Worm (Caenorhabditis elegans) whole organism, young adult: ENCODE measurements around the gene T23B7.3.
A peak's percentile ranks its signal among the peaks of the same experiment; 100 is the strongest.

ENCODE experiments used
- F39B2.1 ChIP-seq: fragments of 200-800 bp; sonication (Bioruptor generic); IDR thresholded peaks from 2 replicates; pipeline ENCODE4 v1.3.6; 2022; ENCODE audit warnings: missing genetic modification reagents, missing genetic modification characterization, missing compliant biosample characterization
- F55B11.4 ChIP-seq: sonication (generic microtip); optimal IDR thresholded peaks from 2 replicates; lab custom pipeline; 2016; ENCODE audit warnings: missing compliant biosample characterization, missing genetic modification characterization, borderline replicate concordance; ENCODE audit not compliant: insufficient read depth
- T26A5.8 ChIP-seq: sonication (generic microtip); optimal IDR thresholded peaks from 2 replicates; lab custom pipeline; 2016; ENCODE audit warnings: missing genetic modification characterization, missing compliant biosample characterization
- Y53F4B.3 ChIP-seq: fragments of 200-800 bp; sonication (Bioruptor generic); IDR thresholded peaks from 2 replicates; pipeline ENCODE4 v1.3.6; 2022; ENCODE audit warnings: missing genetic modification reagents, missing genetic modification characterization, missing compliant biosample characterization
- Y53G8AR.9 ChIP-seq: fragments of 200-800 bp; sonication (Bioruptor generic); conservative IDR thresholded peaks from 2 replicates; pipeline ENCODE4 v1.3.6; 2022; ENCODE audit warnings: missing genetic modification reagents, missing genetic modification characterization, missing compliant biosample characterization
- akir-1 ChIP-seq: fragments of 200-800 bp; sonication (Bioruptor generic); optimal IDR thresholded peaks from 2 replicates; lab custom pipeline; 2018; ENCODE audit warnings: mild to moderate bottlenecking, missing genetic modification characterization, moderate library complexity, missing compliant biosample characterization
- ama-1 ChIP-seq, 3 experiments: fragments of 150-350 bp in 1 of 3; sonication (generic microtip) in 2 of 3; optimal IDR thresholded peaks; 2 replicates each; lab custom pipeline; 2014 to 2018; ENCODE audit warnings: missing biosample characterization in 2 of 3, missing genetic modification characterization in 2 of 3, missing genetic modification reagents in 2 of 3
- aptf-3 ChIP-seq: fragments of 200-800 bp; sonication (Bioruptor generic); IDR thresholded peaks from 2 replicates; pipeline ENCODE4 v1.3.6; 2022; ENCODE audit warnings: missing genetic modification characterization, missing compliant biosample characterization
- atf-7 ChIP-seq: sonication (generic microtip); optimal IDR thresholded peaks from 2 replicates; lab custom pipeline; 2017; ENCODE audit warnings: mild to moderate bottlenecking, missing genetic modification characterization, missing compliant biosample characterization
- attf-3 ChIP-seq: fragments of 200-800 bp; sonication (Bioruptor generic); conservative IDR thresholded peaks from 2 replicates; pipeline ENCODE4 v1.3.6; 2022; ENCODE audit warnings: missing genetic modification reagents, missing genetic modification characterization, missing compliant biosample characterization
- attf-5 ChIP-seq: fragments of 200-800 bp; sonication (Bioruptor generic); optimal IDR thresholded peaks from 2 replicates; lab custom pipeline; 2018; ENCODE audit warnings: mild to moderate bottlenecking, missing genetic modification characterization, missing compliant biosample characterization
- ceh-27 ChIP-seq: fragments of 200-800 bp; sonication (Bioruptor generic); optimal IDR thresholded peaks from 2 replicates; lab custom pipeline; 2018; ENCODE audit warnings: mild to moderate bottlenecking, missing genetic modification characterization, moderate library complexity, missing compliant biosample characterization
- ceh-79 ChIP-seq: sonication (generic microtip); optimal IDR thresholded peaks from 2 replicates; lab custom pipeline; 2017; ENCODE audit warnings: mild to moderate bottlenecking, missing genetic modification characterization, missing compliant biosample characterization
- ceh-91 ChIP-seq: fragments of 200-800 bp; sonication (Bioruptor generic); IDR thresholded peaks from 2 replicates; pipeline ENCODE4 v1.3.6; 2022; ENCODE audit warnings: missing genetic modification reagents, missing genetic modification characterization, missing compliant biosample characterization
- dpl-1 ChIP-seq: fragments of 150-350 bp; optimal IDR thresholded peaks from 2 replicates; lab custom pipeline; 2014; ENCODE audit warnings: missing biosample characterization, missing genetic modification reagents, missing genetic modification characterization
- egrh-3 ChIP-seq: fragments of 200-800 bp; sonication (Bioruptor generic); IDR thresholded peaks from 2 replicates; pipeline ENCODE4 v1.3.6; 2022; ENCODE audit warnings: missing genetic modification reagents, missing genetic modification characterization, missing compliant biosample characterization
- fkh-3 ChIP-seq: sonication (generic microtip); optimal IDR thresholded peaks from 2 replicates; lab custom pipeline; 2016; ENCODE audit warnings: mild to moderate bottlenecking, missing genetic modification characterization, missing compliant biosample characterization
- him-1 ChIP-seq: sonication (generic microtip); optimal IDR thresholded peaks from 2 replicates; lab custom pipeline; 2016; ENCODE audit warnings: missing genotype, missing genetic modification reagents, missing genetic modification characterization, missing compliant biosample characterization
- hlh-12 ChIP-seq: sonication (generic microtip); optimal IDR thresholded peaks from 2 replicates; lab custom pipeline; 2016; ENCODE audit warnings: missing genetic modification characterization, missing compliant biosample characterization
- hsf-1 ChIP-seq: fragments of 200-800 bp; sonication (Bioruptor generic); IDR thresholded peaks from 2 replicates; pipeline ENCODE4 v1.3.6; 2022; ENCODE audit warnings: missing genetic modification reagents, missing genetic modification characterization, missing compliant biosample characterization
- let-607 ChIP-seq, 2 experiments: fragments of 200-800 bp in 1 of 2; sonication (Bioruptor generic) in 1 of 2; sonication (generic microtip) in 1 of 2; optimal IDR thresholded peaks; 2 replicates each; lab custom pipeline; 2016 to 2018; ENCODE audit warnings: mild to moderate bottlenecking in 2 of 2, missing compliant biosample characterization in 2 of 2, missing genetic modification characterization in 2 of 2, moderate library complexity in 2 of 2, missing genotype in 1 of 2
- lin-40 ChIP-seq: sonication (generic microtip); optimal IDR thresholded peaks from 2 replicates; lab custom pipeline; 2016; ENCODE audit warnings: missing genetic modification characterization, mild to moderate bottlenecking, missing compliant biosample characterization, missing genotype, missing genetic modification reagents
- lir-1 ChIP-seq: fragments of 200-800 bp; sonication (Bioruptor generic); conservative IDR thresholded peaks from 2 replicates; pipeline ENCODE4 v1.3.6; 2022; ENCODE audit warnings: missing genetic modification reagents, missing genetic modification characterization, missing compliant biosample characterization
- lsy-27 ChIP-seq: sonication (generic microtip); optimal IDR thresholded peaks from 2 replicates; lab custom pipeline; 2017; ENCODE audit warnings: missing genetic modification characterization, mild to moderate bottlenecking, missing compliant biosample characterization, antibody characterized with exemption, missing genotype, borderline replicate concordance; ENCODE audit not compliant: insufficient read depth
- mel-28 ChIP-seq: sonication (generic microtip); optimal IDR thresholded peaks from 2 replicates; lab custom pipeline; 2016; ENCODE audit warnings: borderline replicate concordance, mild to moderate bottlenecking, missing genetic modification characterization, missing compliant biosample characterization
- nhr-80 ChIP-seq: sonication (generic microtip); optimal IDR thresholded peaks from 2 replicates; lab custom pipeline; 2016; ENCODE audit warnings: missing genetic modification characterization, missing compliant biosample characterization
- rcor-1 ChIP-seq: fragments of 200-800 bp; sonication (Bioruptor generic); IDR thresholded peaks from 2 replicates; pipeline ENCODE4 v1.3.6; 2022; ENCODE audit warnings: missing genetic modification reagents, missing genetic modification characterization, missing compliant biosample characterization
- repo-1 ChIP-seq: sonication (generic microtip); optimal IDR thresholded peaks from 2 replicates; lab custom pipeline; 2017; ENCODE audit warnings: mild to moderate bottlenecking, missing genetic modification characterization, missing compliant biosample characterization
- rpc-1 ChIP-seq, 2 experiments: fragments of 150-350 bp in 1 of 2; sonication (generic microtip) in 1 of 2; optimal IDR thresholded peaks; 2 replicates each; lab custom pipeline; 2014 to 2018; ENCODE audit warnings: missing biosample characterization in 1 of 2, missing genetic modification characterization in 1 of 2, missing genetic modification reagents in 1 of 2, missing genotype in 1 of 2
- tbx-9 ChIP-seq: sonication (generic microtip); optimal IDR thresholded peaks from 2 replicates; lab custom pipeline; 2016; ENCODE audit warnings: borderline replicate concordance, missing genetic modification characterization, inconsistent platforms, missing compliant biosample characterization
- unc-130 ChIP-seq: sonication (generic microtip); optimal IDR thresholded peaks from 2 replicates; lab custom pipeline; 2016; ENCODE audit warnings: missing genetic modification reagents, missing genetic modification characterization, missing compliant biosample characterization
- ztf-22 ChIP-seq: fragments of 200-800 bp; sonication (Bioruptor generic); optimal IDR thresholded peaks from 2 replicates; lab custom pipeline; 2018; ENCODE audit warnings: mild to moderate bottlenecking, missing genetic modification characterization, moderate library complexity, missing compliant biosample characterization
- ztf-3 ChIP-seq: fragments of 200-800 bp; sonication (Bioruptor generic); optimal IDR thresholded peaks from 2 replicates; lab custom pipeline; 2018; ENCODE audit warnings: mild to moderate bottlenecking, missing genetic modification characterization, missing compliant biosample characterization
- ztf-6 ChIP-seq: fragments of 200-800 bp; sonication (Bioruptor generic); IDR thresholded peaks from 2 replicates; pipeline ENCODE4 v1.3.6; 2022; ENCODE audit warnings: missing genetic modification reagents, missing genetic modification characterization, missing compliant biosample characterization

T23B7.3 gene

ce11 chrII:4849885-4850284 lies at the start of gene T23B7.3:
TSS of gene T23B7.3 (plus strand) at chrII:4850185.
- TF ChIP-seq attf-3 (GFP tag; lab: Robert Waterston, UW) = no peak

ce11 chrII:4800524-4800923 lies 49.5 kb upstream of the T23B7.3 start:
- TF ChIP-seq atf-7 (tag; lab: Kevin White, UChicago) = no peak
- no peak for TF ChIP-seq ceh-27 (GFP tag; lab: Kevin White, UChicago)
- no peak for TF ChIP-seq ztf-22 (GFP tag; lab: Kevin White, UChicago)
- TF ChIP-seq egrh-3 (GFP tag; lab: Robert Waterston, UW) = no peak
- TF ChIP-seq unc-130 = no peak
- no peak for TF ChIP-seq ama-1 (optimal IDR thresholded peaks at IDR 0.05; lab: Kevin White, UChicago)
- no peak for TF ChIP-seq ama-1 (GFP tag; optimal IDR thresholded peaks at IDR 0.05; lab: Kevin White, UChicago)

- TF ChIP-seq nhr-80 (tag; lab: Kevin White, UChicago) = peak; percentile 63
- no peak for TF ChIP-seq ztf-3 (GFP tag; lab: Kevin White, UChicago)
Measured at ce11 chrII:4802917-4803316, 47.1 kb upstream of the T23B7.3 start.

ce11 chrII:4805799-4806198 lies 44.2 kb upstream of the T23B7.3 start:
- TF ChIP-seq F39B2.1 (GFP tag; lab: Robert Waterston, UW) = no peak
- no peak for TF ChIP-seq dpl-1 (GFP tag; lab: Kevin White, UChicago)
- no peak for TF ChIP-seq unc-130
- TF ChIP-seq him-1 = no peak
- no peak for TF ChIP-seq fkh-3 (tag; lab: Kevin White, UChicago)
- no peak for TF ChIP-seq hsf-1 (GFP tag; lab: Robert Waterston, UW)
- no peak for TF ChIP-seq repo-1 (tag; lab: Kevin White, UChicago)
- no peak for TF ChIP-seq lir-1 (GFP tag; lab: Robert Waterston, UW)
- no peak for TF ChIP-seq mel-28
- no peak for TF ChIP-seq T26A5.8 (tag; lab: Kevin White, UChicago)
- TF ChIP-seq, all 124 proteins: peak for 0

ce11 chrII:4806261-4806660 lies 43.7 kb upstream of the T23B7.3 start:
- TF ChIP-seq ceh-91 (GFP tag; lab: Robert Waterston, UW) (no peak), hlh-12 (tag; lab: Kevin White, UChicago) (no peak), attf-5 (GFP tag; lab: Kevin White, UChicago) (no peak), tbx-9 (tag; lab: Kevin White, UChicago) (no peak), ztf-22 (GFP tag; lab: Kevin White, UChicago) (no peak), let-607 (tag; optimal IDR thresholded peaks at IDR 0.05; lab: Kevin White, UChicago) (no peak), ceh-79 (tag; lab: Kevin White, UChicago) (no peak), rpc-1 (optimal IDR thresholded peaks at IDR 0.05; lab: Kevin White, UChicago) (no peak), rpc-1 (tag; optimal IDR thresholded peaks at IDR 0.05; lab: Kevin White, UChicago) (no peak), akir-1 (GFP tag; lab: Kevin White, UChicago) (no peak), lsy-27 (tag; lab: Kevin White, UChicago) (no peak), lin-40 (tag; lab: Kevin White, UChicago) (no peak), F55B11.4 (tag; lab: Kevin White, UChicago) (no peak), Y53F4B.3 (no peak), rcor-1 (GFP tag; lab: Robert Waterston, UW) (no peak), Y53G8AR.9 (GFP tag; lab: Robert Waterston, UW) (no peak), aptf-3 (no peak), ztf-6 (GFP tag; lab: Robert Waterston, UW) (no peak)
